Worm (Caenorhabditis elegans) whole organism, young adult: ENCODE measurements around the gene Y59H11AM.1.

ENCODE experiments used
- F10E7.11 ChIP-seq: sonication (generic microtip); optimal IDR thresholded peaks from 2 replicates; lab custom pipeline; 2017; ENCODE audit warnings: mild to moderate bottlenecking, missing genetic modification characterization, moderate library complexity, missing compliant biosample characterization
- cebp-1 ChIP-seq, 2 experiments: fragments of 200-800 bp in 1 of 2; sonication (Bioruptor generic) in 1 of 2; sonication (generic microtip) in 1 of 2; IDR thresholded peaks in 1 of 2; optimal IDR thresholded peaks in 1 of 2; 2 replicates each; pipeline versions ENCODE4 v1.3.6 to Lab custom; 2017 to 2022; ENCODE audit warnings: missing compliant biosample characterization in 2 of 2, missing genetic modification characterization in 2 of 2, mild to moderate bottlenecking in 1 of 2, missing genetic modification reagents in 1 of 2, moderate library complexity in 1 of 2
- sea-2 ChIP-seq: fragments of 200-800 bp; sonication (Bioruptor generic); IDR thresholded peaks from 2 replicates; pipeline ENCODE4 v1.3.6; 2022; ENCODE audit warnings: missing genetic modification characterization, missing compliant biosample characterization
- ztf-26 ChIP-seq: sonication (generic microtip); optimal IDR thresholded peaks from 2 replicates; lab custom pipeline; 2017; ENCODE audit warnings: missing genetic modification characterization, missing compliant biosample characterization

The Y59H11AM.1 gene

DNA sequence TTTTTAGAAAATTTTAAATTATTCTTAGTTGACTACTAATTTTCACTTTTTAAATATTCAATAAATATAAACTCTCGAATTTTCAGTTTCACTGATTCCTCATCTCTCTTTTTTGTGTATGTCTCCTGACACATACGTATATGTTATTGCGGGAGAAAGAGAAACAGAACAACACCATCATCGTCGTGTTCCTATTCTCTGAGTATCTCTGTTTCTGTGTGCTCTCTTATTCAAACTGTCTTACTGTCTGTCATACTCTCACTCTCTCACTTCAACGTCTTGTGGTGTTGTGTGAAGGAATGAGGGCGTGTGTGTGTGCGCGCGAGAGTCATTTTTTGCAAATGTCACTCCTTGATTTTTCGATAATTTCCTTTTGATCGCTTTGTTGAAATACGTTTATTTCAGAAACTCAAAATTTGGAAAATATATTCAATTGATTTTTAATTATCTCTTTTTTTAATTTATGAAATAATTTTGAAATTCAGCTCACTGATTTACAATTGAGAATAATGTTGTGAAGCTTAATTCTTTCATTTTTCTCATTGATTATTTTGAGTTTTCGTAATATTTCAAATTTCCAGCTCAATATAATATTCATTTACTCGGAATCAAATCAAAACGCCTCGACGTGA lies 49.0 kb downstream of the Y59H11AM.1 start, which contains the start of gene lin-49 (continued):
- TF ChIP-seq F10E7.11 (no peak), sea-2 (GFP tag; lab: Robert Waterston, UW) (no peak), cebp-1 (GFP tag; IDR thresholded peaks at IDR 0.05; lab: Robert Waterston, UW) (no peak), cebp-1 (tag; optimal IDR thresholded peaks at IDR 0.05; lab: Kevin White, UChicago) (peak; percentile 60), ztf-26 (tag; lab: Kevin White, UChicago) (peak; percentile 38)
